Worm (Caenorhabditis elegans) whole organism, L4 larva: ENCODE data around the gene K07F5.14.

Experiments used
- T20F7.1 ChIP-seq: fragments of 200-800 bp; sonication (Bioruptor generic); optimal IDR thresholded peaks from 2 replicates; lab custom pipeline; 2018; ENCODE audit warnings: mild to moderate bottlenecking, missing genetic modification characterization, missing compliant biosample characterization
- ama-1 ChIP-seq: fragments of 150-350 bp; optimal IDR thresholded peaks from 2 replicates; lab custom pipeline; 2014; ENCODE audit warnings: inconsistent platforms, mixed read lengths
- hlh-30 ChIP-seq: sonication (generic microtip); optimal IDR thresholded peaks from 2 replicates; lab custom pipeline; 2017; ENCODE audit warnings: antibody characterized with exemption, mild to moderate bottlenecking, missing genetic modification characterization, missing compliant biosample characterization; ENCODE audit not compliant: insufficient read depth
- jun-1 ChIP-seq: fragments of 150-350 bp; optimal IDR thresholded peaks from 2 replicates; lab custom pipeline; 2014; ENCODE audit warnings: missing biosample characterization, missing genetic modification reagents, missing genetic modification characterization
- madf-9 ChIP-seq: fragments of 200-800 bp; sonication (Bioruptor generic); conservative IDR thresholded peaks from 2 replicates; pipeline ENCODE4 v1.3.6; 2022; ENCODE audit warnings: missing genetic modification reagents, missing genetic modification characterization, missing compliant biosample characterization
- mdt-29 ChIP-seq: fragments of 200-800 bp; sonication (Bioruptor generic); IDR thresholded peaks from 2 replicates; pipeline ENCODE4 v1.3.6; 2022; ENCODE audit warnings: missing genetic modification reagents, missing genetic modification characterization, missing compliant biosample characterization
- mep-1 ChIP-seq: fragments of 150-350 bp; sonication (generic microtip); optimal IDR thresholded peaks from 3 replicates; lab custom pipeline; 2014; ENCODE audit warnings: missing biosample characterization, missing genetic modification characterization
- nhr-76 ChIP-seq: fragments of 150-350 bp; optimal IDR thresholded peaks from 2 replicates; lab custom pipeline; 2014; ENCODE audit warnings: missing biosample characterization, missing genetic modification characterization
- nhr-77 ChIP-seq: fragments of 150-350 bp; optimal IDR thresholded peaks from 2 replicates; lab custom pipeline; 2014; ENCODE audit warnings: missing biosample characterization, missing genetic modification characterization
- pqm-1 ChIP-seq: sonication (generic microtip); optimal IDR thresholded peaks from 2 replicates; lab custom pipeline; 2017; ENCODE audit warnings: missing biosample characterization, missing genetic modification characterization
- snpc-4 ChIP-seq: fragments of 150-350 bp; optimal IDR thresholded peaks from 2 replicates; lab custom pipeline; 2014; ENCODE audit warnings: missing biosample characterization, missing genetic modification characterization
- unc-62 ChIP-seq, 3 experiments: fragments of 150-350 bp in 1 of 3; sonication (generic microtip); optimal IDR thresholded peaks in 2 of 3; peaks in 1 of 3; 1 replicate in 1 of 3; 2 replicates in 2 of 3; lab custom pipeline; 2014 to 2017; ENCODE audit warnings: missing biosample characterization in 3 of 3, missing genetic modification characterization in 3 of 3, missing genetic modification reagents in 3 of 3, missing genotype in 1 of 3

DNA sequence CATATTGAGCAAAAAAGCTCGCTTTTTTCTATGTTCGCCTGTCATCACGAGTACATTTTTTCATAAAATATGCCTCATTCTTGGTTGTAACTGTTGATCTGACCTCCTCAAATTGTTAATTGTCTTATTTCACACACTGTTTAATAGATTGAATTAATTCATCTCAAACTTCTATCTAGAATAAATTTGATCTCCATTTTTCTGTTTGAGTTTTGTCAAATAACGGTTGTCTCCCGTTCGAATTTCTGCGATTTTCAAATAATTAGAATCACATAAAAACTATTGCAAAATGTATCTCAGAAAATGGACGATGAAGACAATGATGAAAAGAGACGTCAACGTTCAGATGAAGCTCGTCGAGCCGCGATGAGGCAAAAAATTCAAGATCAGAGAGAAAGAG, at the start of gene K07F5.14:
- no peak for TF ChIP-seq nhr-76 (tag; lab: Kevin White, UChicago)
- no peak for TF ChIP-seq snpc-4 (tag; lab: Kevin White, UChicago)
- TF ChIP-seq jun-1 (tag; lab: Kevin White, UChicago) = no peak
- TF ChIP-seq ama-1 (lab: Kevin White, UChicago) = no peak
- no peak for TF ChIP-seq nhr-77 (tag; lab: Kevin White, UChicago)
- TF ChIP-seq madf-9 (GFP tag; lab: Robert Waterston, UW) = no peak
- no peak for TF ChIP-seq mdt-29
- TF ChIP-seq T20F7.1 (GFP tag; lab: Kevin White, UChicago) = no peak
- no peak for TF ChIP-seq hlh-30 (tag; lab: Kevin White, UChicago)
- TF ChIP-seq mep-1 = no peak
- TF ChIP-seq unc-62 (GFP tag; optimal IDR thresholded peaks at IDR 0.05 in 1 of 2; lab: Kevin White, UChicago) = no peak
- no peak for TF ChIP-seq unc-62 (tag; optimal IDR thresholded peaks at IDR 0.05; lab: Kevin White, UChicago)
- TF ChIP-seq pqm-1 (tag; lab: Kevin White, UChicago) = no peak
